Worm (Caenorhabditis elegans): ENCODE results near the gene nhr-41.

ce11 chrIV:1407049-1407448 is 21.0 kb downstream of the nhr-41 start:
- TF ChIP-seq ceh-28 (tag; optimal IDR thresholded peaks at IDR 0.05) (no peak), fkh-10 (GFP tag; optimal IDR thresholded peaks at IDR 0.05) (no peak), T20F7.1 (GFP tag; optimal IDR thresholded peaks at IDR 0.05) (no peak), set-16 (GFP tag; IDR thresholded peaks at IDR 0.05) (no peak), nhr-76 (tag; optimal IDR thresholded peaks at IDR 0.05) (no peak), ama-1 (optimal IDR thresholded peaks at IDR 0.05) (no peak), unc-39 (tag; optimal IDR thresholded peaks at IDR 0.05) (no peak), dpl-1 (GFP tag; optimal IDR thresholded peaks at IDR 0.05) (no peak), zag-1 (tag; optimal IDR thresholded peaks at IDR 0.05) (no peak), unc-62 (GFP tag; optimal IDR thresholded peaks at IDR 0.05 in 1 of 2) (no peak), unc-62 (tag; optimal IDR thresholded peaks at IDR 0.05) (no peak), lin-15B (tag; optimal IDR thresholded peaks at IDR 0.05) (no peak), ces-1 (GFP tag; optimal IDR thresholded peaks at IDR 0.05) (no peak), nhr-11 (tag; optimal IDR thresholded peaks at IDR 0.05) (no peak), aly-2 (tag; optimal IDR thresholded peaks at IDR 0.05) (no peak)

Measured in whole organism, L4 larva.